Fruit fly (Drosophila melanogaster) whole organism, embryonic: ENCODE results near the gene CG34331.

ENCODE experiments used
- CG10366 ChIP-seq: fragments of 200-800 bp; sonication (Bioruptor generic); IDR thresholded peaks from 2 replicates; pipeline ENCODE4 v1.3.6; 2022; ENCODE audit warnings: missing biosample characterization, missing genetic modification characterization
- CG10654 ChIP-seq: fragments of 200-800 bp; sonication (Bioruptor generic); optimal IDR thresholded peaks from 2 replicates; lab custom pipeline; 2016; ENCODE audit warnings: missing biosample characterization, missing genetic modification characterization
- CG13624 ChIP-seq: fragments of 200-800 bp; sonication (Bioruptor generic); optimal IDR thresholded peaks from 2 replicates; lab custom pipeline; 2016; ENCODE audit warnings: missing biosample characterization, missing genetic modification characterization
- CG16813 ChIP-seq: fragments of 200-800 bp; sonication (Bioruptor generic); IDR thresholded peaks from 3 replicates; pipeline ENCODE4 v1.3.6; 2022; ENCODE audit warnings: missing biosample characterization, missing genetic modification characterization; ENCODE audit not compliant: partially characterized antibody
- CG17829 ChIP-seq: fragments of 200-800 bp; optimal IDR thresholded peaks from 2 replicates; lab custom pipeline; 2019; ENCODE audit warnings: missing biosample characterization, mild to moderate bottlenecking, missing genetic modification characterization, moderate library complexity
- CG1832 ChIP-seq: fragments of 200-800 bp; sonication (Bioruptor generic); optimal IDR thresholded peaks from 2 replicates; lab custom pipeline; 2017; ENCODE audit warnings: missing biosample characterization, mild to moderate bottlenecking, missing genetic modification characterization, inconsistent platforms
- CG2116 ChIP-seq: fragments of 200-800 bp; sonication (Bioruptor generic); optimal IDR thresholded peaks from 3 replicates; lab custom pipeline; 2018; ENCODE audit warnings: missing biosample characterization, mild to moderate bottlenecking, missing genetic modification characterization
- CG2129 ChIP-seq: fragments of 200-800 bp; sonication (Bioruptor generic); IDR thresholded peaks from 2 replicates; pipeline ENCODE4 v1.3.6; 2022; ENCODE audit warnings: missing biosample characterization, missing genetic modification characterization; ENCODE audit not compliant: partially characterized antibody
- CG2202 ChIP-seq: fragments of 200-800 bp; sonication (Bioruptor generic); optimal IDR thresholded peaks from 2 replicates; lab custom pipeline; 2018; ENCODE audit warnings: missing biosample characterization, mild to moderate bottlenecking, missing genetic modification characterization
- CG30403 ChIP-seq: fragments of 200-800 bp; sonication (Bioruptor generic); optimal IDR thresholded peaks from 3 replicates; lab custom pipeline; 2016; ENCODE audit warnings: missing biosample characterization, missing genetic modification characterization
- CG31441 ChIP-seq: fragments of 200-800 bp; sonication (Bioruptor generic); IDR thresholded peaks from 2 replicates; pipeline ENCODE4 v1.3.6; 2022; ENCODE audit warnings: missing biosample characterization, missing genetic modification characterization
- CG33213 ChIP-seq: fragments of 200-800 bp; sonication (Bioruptor generic); optimal IDR thresholded peaks from 3 replicates; lab custom pipeline; 2016; ENCODE audit warnings: missing biosample characterization, missing genetic modification characterization
- CG3726 ChIP-seq: fragments of 200-800 bp; sonication (Bioruptor generic); IDR thresholded peaks from 3 replicates; pipeline ENCODE4, ENCODE4 v1.3.6; 2022; ENCODE audit warnings: missing biosample characterization, missing genetic modification characterization
- CG3995 ChIP-seq: fragments of 200-800 bp; sonication (Bioruptor generic); optimal IDR thresholded peaks from 3 replicates; lab custom pipeline; 2016; ENCODE audit warnings: missing biosample characterization, missing genetic modification characterization
- CG4617 ChIP-seq: fragments of 200-800 bp; sonication (Bioruptor generic); optimal IDR thresholded peaks from 3 replicates; lab custom pipeline; 2016; ENCODE audit warnings: missing biosample characterization, missing genetic modification characterization, borderline replicate concordance
- CG6683 ChIP-seq: fragments of 200-800 bp; sonication (Bioruptor generic); optimal IDR thresholded peaks from 2 replicates; lab custom pipeline; 2017; ENCODE audit warnings: missing biosample characterization, mild to moderate bottlenecking, missing genetic modification characterization, missing genetic modification reagents
- CG7372 ChIP-seq: fragments of 200-800 bp; sonication (Bioruptor generic); IDR thresholded peaks from 2 replicates; pipeline ENCODE4 v1.3.6; 2022; ENCODE audit warnings: missing biosample characterization, missing genetic modification characterization
- CG7839 ChIP-seq: fragments of 200-800 bp; sonication (Bioruptor generic); optimal IDR thresholded peaks from 3 replicates; lab custom pipeline; 2018; ENCODE audit warnings: missing biosample characterization, mild to moderate bottlenecking, missing genetic modification characterization, moderate library complexity
- CG8089 ChIP-seq: fragments of 200-800 bp; sonication (Bioruptor generic); optimal IDR thresholded peaks from 3 replicates; lab custom pipeline; 2016; ENCODE audit warnings: missing biosample characterization, missing genetic modification characterization
- CG8290 ChIP-seq, 3 experiments: fragments of 200-800 bp; sonication (Bioruptor generic); optimal IDR thresholded peaks; 2 replicates each; lab custom pipeline; 2016 to 2019; ENCODE audit warnings: missing biosample characterization in 3 of 3, missing genetic modification characterization in 3 of 3, mild to moderate bottlenecking in 2 of 3, moderate library complexity in 1 of 3
- CkIIα-i1 ChIP-seq: fragments of 200-800 bp; sonication (Bioruptor generic); IDR thresholded peaks from 2 replicates; pipeline ENCODE4 v1.3.6; 2022; ENCODE audit warnings: missing biosample characterization, missing genetic modification characterization
- D19A ChIP-seq: fragments of 200-800 bp; optimal IDR thresholded peaks from 3 replicates; lab custom pipeline; 2019; ENCODE audit warnings: missing biosample characterization, mild to moderate bottlenecking, missing genetic modification characterization, moderate library complexity
- Dp ChIP-seq: fragments of 200-800 bp; sonication (Bioruptor generic); optimal IDR thresholded peaks from 2 replicates; lab custom pipeline; 2018; ENCODE audit warnings: missing biosample characterization, mild to moderate bottlenecking, missing genetic modification characterization, moderate library complexity
- Eip74EF ChIP-seq, 2 experiments: fragments of 200-800 bp in 1 of 2; fragments of >200 bp in 1 of 2; sonication (Bioruptor generic) in 1 of 2; optimal IDR thresholded peaks; 2 replicates each; lab custom pipeline; 2017 to 2019; ENCODE audit warnings: missing biosample characterization in 2 of 2, missing genetic modification characterization in 2 of 2, mild to moderate bottlenecking in 1 of 2, moderate library complexity in 1 of 2
- Fer3 ChIP-seq: fragments of 200-800 bp; sonication (Bioruptor generic); optimal IDR thresholded peaks from 2 replicates; lab custom pipeline; 2018; ENCODE audit warnings: missing biosample characterization, mild to moderate bottlenecking, missing genetic modification characterization, moderate library complexity
- Gug ChIP-seq: fragments of 200-800 bp; sonication (Bioruptor generic); IDR thresholded peaks from 4 replicates; pipeline ENCODE4 v1.3.6; 2022; ENCODE audit warnings: missing biosample characterization, missing genetic modification characterization
- HLH4C ChIP-seq: fragments of 200-800 bp; sonication (Bioruptor generic); IDR thresholded peaks from 3 replicates; pipeline ENCODE4 v1.3.6; 2022; ENCODE audit warnings: missing biosample characterization, missing genetic modification characterization; ENCODE audit not compliant: partially characterized antibody
- HmgD ChIP-seq: fragments of 200-800 bp; sonication (Bioruptor generic); optimal IDR thresholded peaks from 3 replicates; lab custom pipeline; 2016; ENCODE audit warnings: missing biosample characterization, missing genetic modification characterization
- Lhr ChIP-seq: fragments of 200-800 bp; sonication (Bioruptor generic); optimal IDR thresholded peaks from 3 replicates; lab custom pipeline; 2017; ENCODE audit warnings: mild to moderate bottlenecking, missing biosample characterization, missing genetic modification reagents, missing genetic modification characterization
- Mad ChIP-seq: fragments of 200-800 bp; sonication (Bioruptor generic); optimal IDR thresholded peaks from 2 replicates; lab custom pipeline; 2016; ENCODE audit warnings: missing biosample characterization, missing genetic modification characterization
- Myb ChIP-seq: fragments of 200-800 bp; sonication (Bioruptor generic); optimal IDR thresholded peaks from 2 replicates; lab custom pipeline; 2016; ENCODE audit warnings: missing biosample characterization, missing genetic modification characterization
- NC2β ChIP-seq: fragments of 200-800 bp; sonication (Bioruptor generic); optimal IDR thresholded peaks from 2 replicates; lab custom pipeline; 2016; ENCODE audit warnings: missing biosample characterization, missing genetic modification characterization
- Oaz ChIP-seq: fragments of 200-800 bp; sonication (Bioruptor generic); IDR thresholded peaks from 2 replicates; pipeline ENCODE4 v1.3.6; 2022; ENCODE audit warnings: missing biosample characterization, missing genetic modification characterization
- Six4 ChIP-seq: fragments of 200-800 bp; sonication (Bioruptor generic); optimal IDR thresholded peaks from 2 replicates; lab custom pipeline; 2016; ENCODE audit warnings: missing biosample characterization, missing genetic modification characterization
- Sry-β ChIP-seq: fragments of 200-800 bp; sonication (Bioruptor generic); optimal IDR thresholded peaks from 2 replicates; lab custom pipeline; 2018; ENCODE audit warnings: missing biosample characterization, mild to moderate bottlenecking, missing genetic modification characterization, moderate library complexity
- TFAM ChIP-seq: fragments of 200-800 bp; sonication (Bioruptor generic); optimal IDR thresholded peaks from 2 replicates; lab custom pipeline; 2017; ENCODE audit warnings: missing biosample characterization, missing genetic modification characterization, inconsistent platforms
- amos ChIP-seq: fragments of 200-800 bp; sonication (Bioruptor generic); IDR thresholded peaks from 2 replicates; pipeline ENCODE4 v1.3.6; 2022; ENCODE audit warnings: missing biosample characterization, missing genetic modification characterization; ENCODE audit not compliant: partially characterized antibody
- bigmax ChIP-seq: fragments of 200-800 bp; sonication (Bioruptor generic); optimal IDR thresholded peaks from 2 replicates; lab custom pipeline; 2018; ENCODE audit warnings: missing biosample characterization, mild to moderate bottlenecking, missing genetic modification characterization
- br ChIP-seq: fragments of >200 bp; optimal IDR thresholded peaks from 2 replicates; lab custom pipeline; 2017
- danr ChIP-seq: fragments of 200-800 bp; sonication (Bioruptor generic); IDR thresholded peaks from 2 replicates; pipeline ENCODE4 v1.3.6; 2022; ENCODE audit warnings: missing biosample characterization, missing genetic modification characterization
- disco-r ChIP-seq: fragments of 200-800 bp; sonication (Bioruptor generic); optimal IDR thresholded peaks from 2 replicates; lab custom pipeline; 2016; ENCODE audit warnings: missing biosample characterization, missing genetic modification characterization
- en ChIP-seq: fragments of 200-800 bp; sonication (Bioruptor generic); optimal IDR thresholded peaks from 2 replicates; lab custom pipeline; 2016; ENCODE audit warnings: missing biosample characterization, missing genetic modification characterization
- hb ChIP-seq: fragments of 200-800 bp; sonication (Bioruptor generic); IDR thresholded peaks from 3 replicates; pipeline ENCODE4 v1.3.6; 2022; ENCODE audit warnings: missing biosample characterization, missing genetic modification characterization; ENCODE audit not compliant: partially characterized antibody
- inv ChIP-seq: fragments of 200-800 bp; sonication (Bioruptor generic); IDR thresholded peaks from 2 replicates; pipeline ENCODE4 v1.3.6; 2022; ENCODE audit warnings: missing biosample characterization, missing genetic modification characterization; ENCODE audit not compliant: partially characterized antibody
- knrl ChIP-seq: fragments of 200-800 bp; sonication (Bioruptor generic); IDR thresholded peaks from 3 replicates; pipeline ENCODE4 v1.3.6; 2022; ENCODE audit warnings: missing biosample characterization, missing genetic modification characterization; ENCODE audit not compliant: partially characterized antibody
- nmo ChIP-seq: fragments of 200-800 bp; sonication (Bioruptor generic); optimal IDR thresholded peaks from 2 replicates; lab custom pipeline; 2018; ENCODE audit warnings: missing biosample characterization, mild to moderate bottlenecking, missing genetic modification characterization, moderate library complexity
- run ChIP-seq: fragments of 200-800 bp; sonication (Bioruptor generic); optimal IDR thresholded peaks from 3 replicates; lab custom pipeline; 2018; ENCODE audit warnings: missing biosample characterization, mild to moderate bottlenecking, missing genetic modification characterization
- slbo ChIP-seq: fragments of 200-800 bp; sonication (Bioruptor generic); IDR thresholded peaks from 2 replicates; pipeline ENCODE4 v1.3.6; 2022; ENCODE audit warnings: missing biosample characterization, missing genetic modification characterization
- stwl ChIP-seq: fragments of 200-800 bp; sonication (Bioruptor generic); optimal IDR thresholded peaks from 3 replicates; lab custom pipeline; 2018; ENCODE audit warnings: missing biosample characterization, mild to moderate bottlenecking, missing genetic modification characterization, moderate library complexity

CG34331 gene

dm6 chrX:20165773-20166412, 43.6 kb downstream of the CG34331 start, which contains the start of gene Phf7 (continued):
- TF ChIP-seq Eip74EF (GFP tag; optimal IDR thresholded peaks at IDR 0.05; lab: Kevin White, UChicago) (no peak), CG1832 (GFP tag; lab: Kevin White, UChicago) (no peak), CG2129 (GFP tag; lab: Robert Waterston, UW) (0 out of 2 replicates have a peak, but pooled peaks have one; percentile 19), CG2202 (tag; lab: Kevin White, UChicago) (no peak), br (lab: Kevin White, UChicago) (no peak), Mad (GFP tag; lab: Kevin White, UChicago) (no peak), CG33213 (GFP tag; lab: Kevin White, UChicago) (peak; percentile 52), CG10366 (GFP tag; lab: Robert Waterston, UW) (no peak), en (GFP tag; lab: Kevin White, UChicago) (no peak), CkIIα-i1 (GFP tag; lab: Robert Waterston, UW) (no peak), hb (GFP tag; lab: Robert Waterston, UW) (peak; percentile 65), CG31441 (GFP tag; lab: Robert Waterston, UW) (no peak), amos (GFP tag; lab: Robert Waterston, UW) (peak; percentile 86), run (tag; lab: Kevin White, UChicago) (no peak), disco-r (GFP tag; lab: Kevin White, UChicago) (no peak), Gug (no peak), CG8290 (GFP tag; optimal IDR thresholded peaks at IDR 0.05; lab: Kevin White, UChicago) (peak; percentile 11), CG8290 (tag; optimal IDR thresholded peaks at IDR 0.05; lab: Kevin White, UChicago) (peak in 1 of 2 experiments; percentile 49), Lhr (GFP tag; lab: Kevin White, UChicago) (peak; percentile 49), CG17829 (tag; lab: Kevin White, UChicago) (peak; percentile 14), CG30403 (no peak), inv (GFP tag; lab: Robert Waterston, UW) (peak; percentile 78), HmgD (peak; percentile 34), CG7372 (GFP tag; lab: Robert Waterston, UW) (no peak), nmo (GFP tag; lab: Kevin White, UChicago) (peak; percentile 34), CG8089 (GFP tag; lab: Kevin White, UChicago) (no peak), TFAM (GFP tag; lab: Kevin White, UChicago) (no peak), bigmax (GFP tag; lab: Kevin White, UChicago) (no peak), Oaz (no peak), CG7839 (tag; lab: Kevin White, UChicago) (no peak), stwl (tag; lab: Kevin White, UChicago) (peak; percentile 74), CG3995 (peak; percentile 12), Dp (GFP tag; lab: Kevin White, UChicago) (peak; percentile 64), CG13624 (GFP tag; lab: Kevin White, UChicago) (peak; percentile 22), knrl (peak; percentile 81), CG2116 (GFP tag; lab: Kevin White, UChicago) (peak; percentile 62), Fer3 (tag; lab: Kevin White, UChicago) (no peak), CG16813 (GFP tag; lab: Robert Waterston, UW) (peak; percentile 83), D19A (tag; lab: Kevin White, UChicago) (no peak), CG10654 (no peak), slbo (peak; percentile 11; the same call in 1 of the 2 replicates), CG4617 (GFP tag; lab: Kevin White, UChicago) (no peak), Sry-β (no peak), danr (GFP tag; lab: Robert Waterston, UW) (no peak), NC2β (GFP tag; lab: Kevin White, UChicago) (no peak), Six4 (no peak), Myb (peak; percentile 45), HLH4C (GFP tag; lab: Robert Waterston, UW) (peak; percentile 65), CG3726 (GFP tag; lab: Robert Waterston, UW) (no peak), CG6683 (no peak)
